Worm (Caenorhabditis elegans) whole organism, late embryonic: ENCODE measurements around the gene attf-2.

Source experiments
- C08G9.2 ChIP-seq: sonication (generic microtip); optimal IDR thresholded peaks from 2 replicates; lab custom pipeline; 2016; ENCODE audit warnings: mild to moderate bottlenecking, missing genetic modification characterization, moderate library complexity, missing compliant biosample characterization
- K09A11.1 ChIP-seq: sonication (generic microtip); optimal IDR thresholded peaks from 2 replicates; lab custom pipeline; 2017; ENCODE audit warnings: antibody characterized with exemption, mild to moderate bottlenecking, missing genetic modification characterization, missing compliant biosample characterization; ENCODE audit not compliant: insufficient read depth
- ama-1 ChIP-seq: fragments of 150-350 bp; optimal IDR thresholded peaks from 2 replicates; lab custom pipeline; 2014
- ceh-22 ChIP-seq: sonication (generic microtip); optimal IDR thresholded peaks from 2 replicates; lab custom pipeline; 2017; ENCODE audit warnings: missing biosample characterization, missing genetic modification characterization
- dmd-4 ChIP-seq: sonication (generic microtip); optimal IDR thresholded peaks from 2 replicates; lab custom pipeline; 2016; ENCODE audit warnings: borderline replicate concordance, missing genetic modification characterization, missing compliant biosample characterization
- pha-4 ChIP-seq: fragments of 150-350 bp; optimal IDR thresholded peaks from 2 replicates; lab custom pipeline; 2018; ENCODE audit warnings: missing biosample characterization, missing genetic modification reagents, missing genetic modification characterization

DNA sequence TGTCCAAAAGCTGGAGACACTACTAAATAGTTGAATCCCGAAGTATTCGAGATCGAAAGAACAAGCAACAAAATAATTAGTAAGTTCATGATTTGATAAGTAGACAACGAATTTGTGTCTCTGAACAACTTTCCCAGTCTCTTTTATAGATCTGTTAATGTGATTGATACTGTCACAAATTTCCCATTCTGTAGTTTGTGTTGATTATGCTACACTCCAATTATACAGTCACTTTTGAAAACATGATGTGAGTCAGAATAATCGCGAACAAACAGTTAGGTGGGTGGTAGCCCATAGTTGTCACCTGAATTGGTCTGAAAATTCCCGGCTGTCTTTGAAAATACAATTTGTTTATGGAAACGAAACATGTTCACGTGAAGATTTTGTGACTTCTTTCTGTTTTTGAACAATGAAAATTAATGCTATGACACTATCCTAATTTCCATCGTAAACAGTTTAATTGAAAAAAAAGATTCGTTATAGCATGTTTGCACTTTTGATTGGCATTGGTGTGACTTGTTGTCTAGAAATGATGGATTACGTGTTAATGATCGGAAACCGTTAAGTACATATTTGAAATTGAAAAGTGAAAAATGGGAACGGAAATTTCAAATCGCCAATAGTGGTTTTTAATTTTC is 32.3 kb downstream of the attf-2 start, which contains the start of gene ugt-41:
- TF ChIP-seq pha-4 (tag; lab: Kevin White, UChicago) (no peak), ama-1 (no peak), K09A11.1 (no peak), C08G9.2 (no peak), ceh-22 (tag; lab: Kevin White, UChicago) (no peak), dmd-4 (no peak)
